Fruit fly (Drosophila melanogaster) whole organism, embryonic: ENCODE measurements around the gene Ttc19.

Experiments
- Atf6 ChIP-seq: fragments of 200-800 bp; sonication (Bioruptor generic); IDR thresholded peaks from 2 replicates; pipeline ENCODE4 v1.3.6; 2022; ENCODE audit warnings: missing biosample characterization, missing genetic modification characterization
- Bgb ChIP-seq: fragments of 200-800 bp; sonication (Bioruptor generic); IDR thresholded peaks from 2 replicates; pipeline ENCODE4 v1.3.6; 2022; ENCODE audit warnings: missing biosample characterization, missing genetic modification characterization; ENCODE audit not compliant: partially characterized antibody
- Blimp-1 ChIP-seq: fragments of 200-800 bp; sonication (Bioruptor generic); optimal IDR thresholded peaks from 3 replicates; lab custom pipeline; 2018; ENCODE audit warnings: missing biosample characterization, missing genetic modification characterization, mild to moderate bottlenecking, moderate library complexity, missing genetic modification reagents
- CG11093 ChIP-seq: fragments of 200-800 bp; sonication (Bioruptor generic); IDR thresholded peaks from 3 replicates; pipeline ENCODE4 v1.3.6; 2022; ENCODE audit warnings: missing biosample characterization, missing genetic modification characterization
- CG11696 ChIP-seq: fragments of 200-800 bp; sonication (Bioruptor generic); IDR thresholded peaks from 2 replicates; pipeline ENCODE4 v1.3.6; 2022; ENCODE audit warnings: missing biosample characterization, missing genetic modification characterization
- CG13894 ChIP-seq: fragments of 200-800 bp; sonication (Bioruptor generic); optimal IDR thresholded peaks from 3 replicates; lab custom pipeline; 2018; ENCODE audit warnings: missing biosample characterization, mild to moderate bottlenecking, missing genetic modification characterization, moderate library complexity
- CG17568 ChIP-seq: fragments of 200-800 bp; sonication (Bioruptor generic); optimal IDR thresholded peaks from 2 replicates; lab custom pipeline; 2018; ENCODE audit warnings: missing biosample characterization, mild to moderate bottlenecking, missing genetic modification characterization, moderate library complexity
- CG1832 ChIP-seq: fragments of 200-800 bp; sonication (Bioruptor generic); optimal IDR thresholded peaks from 2 replicates; lab custom pipeline; 2017; ENCODE audit warnings: missing biosample characterization, mild to moderate bottlenecking, missing genetic modification characterization, inconsistent platforms
- CG2129 ChIP-seq: fragments of 200-800 bp; sonication (Bioruptor generic); IDR thresholded peaks from 2 replicates; pipeline ENCODE4 v1.3.6; 2022; ENCODE audit warnings: missing biosample characterization, missing genetic modification characterization; ENCODE audit not compliant: partially characterized antibody
- CG30403 ChIP-seq: fragments of 200-800 bp; sonication (Bioruptor generic); optimal IDR thresholded peaks from 3 replicates; lab custom pipeline; 2016; ENCODE audit warnings: missing biosample characterization, missing genetic modification characterization
- CG32767 ChIP-seq: fragments of 200-800 bp; sonication (Bioruptor generic); IDR thresholded peaks from 2 replicates; pipeline ENCODE4 v1.3.6; 2022; ENCODE audit warnings: missing biosample characterization, missing genetic modification characterization
- CG4404 ChIP-seq: fragments of 200-800 bp; sonication (Bioruptor generic); IDR thresholded peaks from 2 replicates; pipeline ENCODE4 v1.3.6; 2022; ENCODE audit warnings: missing biosample characterization, missing genetic modification characterization
- CG6689 ChIP-seq: fragments of 200-800 bp; sonication (Bioruptor generic); IDR thresholded peaks from 2 replicates; pipeline ENCODE4 v1.3.6; 2022; ENCODE audit warnings: missing biosample characterization, missing genetic modification characterization
- CG6791 ChIP-seq: fragments of 200-800 bp; sonication (Bioruptor generic); IDR thresholded peaks from 3 replicates; pipeline ENCODE4 v1.3.6; 2022; ENCODE audit warnings: missing biosample characterization, missing genetic modification characterization; ENCODE audit not compliant: partially characterized antibody
- CG6854 ChIP-seq: fragments of 200-800 bp; sonication (Bioruptor generic); optimal IDR thresholded peaks from 3 replicates; lab custom pipeline; 2017; ENCODE audit warnings: missing biosample characterization, mild to moderate bottlenecking, missing genetic modification characterization
- Deaf1 ChIP-seq: fragments of 200-800 bp; optimal IDR thresholded peaks from 3 replicates; lab custom pipeline; 2019; ENCODE audit warnings: missing biosample characterization, mild to moderate bottlenecking, missing genetic modification characterization, moderate library complexity
- Ets97D ChIP-seq: fragments of 200-800 bp; sonication (Bioruptor generic); optimal IDR thresholded peaks from 3 replicates; lab custom pipeline; 2016; ENCODE audit warnings: missing biosample characterization, missing genetic modification characterization
- Hr39 ChIP-seq: fragments of >200 bp; optimal IDR thresholded peaks from 2 replicates; lab custom pipeline; 2017
- Kr ChIP-seq: fragments of 200-800 bp; sonication (Bioruptor generic); optimal IDR thresholded peaks from 2 replicates; lab custom pipeline; 2017; ENCODE audit warnings: missing biosample characterization, mild to moderate bottlenecking, missing genetic modification characterization
- Lhr ChIP-seq: fragments of 200-800 bp; sonication (Bioruptor generic); optimal IDR thresholded peaks from 3 replicates; lab custom pipeline; 2017; ENCODE audit warnings: mild to moderate bottlenecking, missing biosample characterization, missing genetic modification reagents, missing genetic modification characterization
- Lpt ChIP-seq: fragments of >200 bp; optimal IDR thresholded peaks from 2 replicates; lab custom pipeline; 2018; ENCODE audit warnings: missing biosample characterization, missing genetic modification characterization
- MESR4 ChIP-seq: fragments of 200-800 bp; sonication (Bioruptor generic); optimal IDR thresholded peaks from 2 replicates; lab custom pipeline; 2018; ENCODE audit warnings: missing biosample characterization, mild to moderate bottlenecking, missing genetic modification characterization, moderate library complexity
- Meics ChIP-seq: fragments of 200-800 bp; sonication (Bioruptor generic); optimal IDR thresholded peaks from 2 replicates; lab custom pipeline; 2017; ENCODE audit warnings: missing biosample characterization, mild to moderate bottlenecking, missing genetic modification characterization
- Mrtf ChIP-seq: fragments of 200-800 bp; sonication (Bioruptor generic); IDR thresholded peaks from 3 replicates; pipeline ENCODE4 v1.3.6; 2022; ENCODE audit warnings: missing biosample characterization, missing genetic modification characterization
- NC2β ChIP-seq: fragments of 200-800 bp; sonication (Bioruptor generic); optimal IDR thresholded peaks from 2 replicates; lab custom pipeline; 2016; ENCODE audit warnings: missing biosample characterization, missing genetic modification characterization
- Nf-YB ChIP-seq: fragments of 200-800 bp; sonication (Bioruptor generic); optimal IDR thresholded peaks from 3 replicates; lab custom pipeline; 2019; ENCODE audit warnings: missing biosample characterization, mild to moderate bottlenecking, missing genetic modification characterization, moderate library complexity
- Nf-YC ChIP-seq: fragments of 200-800 bp; optimal IDR thresholded peaks from 3 replicates; lab custom pipeline; 2019; ENCODE audit warnings: missing biosample characterization, mild to moderate bottlenecking, missing genetic modification characterization, moderate library complexity
- Pdp1 ChIP-seq, 2 experiments: fragments of 200-800 bp; sonication (Bioruptor generic); optimal IDR thresholded peaks; 3 replicates each; lab custom pipeline; 2016; ENCODE audit warnings: missing biosample characterization in 2 of 2, missing genetic modification characterization in 2 of 2, mild to moderate bottlenecking in 1 of 2, moderate library complexity in 1 of 2
- Scr ChIP-seq: fragments of 200-800 bp; sonication (Bioruptor generic); IDR thresholded peaks from 2 replicates; pipeline ENCODE4 v1.3.6; 2022; ENCODE audit warnings: missing biosample characterization, missing genetic modification characterization; ENCODE audit not compliant: partially characterized antibody
- abd-A ChIP-seq: fragments of 200-800 bp; sonication (Bioruptor generic); optimal IDR thresholded peaks from 3 replicates; lab custom pipeline; 2019; ENCODE audit warnings: missing biosample characterization, mild to moderate bottlenecking, missing genetic modification characterization, moderate library complexity
- az2 ChIP-seq: fragments of 200-800 bp; sonication (Bioruptor generic); optimal IDR thresholded peaks from 3 replicates; lab custom pipeline; 2016; ENCODE audit warnings: missing biosample characterization, missing genetic modification characterization
- chinmo ChIP-seq: fragments of 200-800 bp; sonication (Bioruptor generic); IDR thresholded peaks from 4 replicates; pipeline ENCODE4 v1.3.6; 2022; ENCODE audit warnings: missing biosample characterization, missing genetic modification characterization; ENCODE audit not compliant: partially characterized antibody
- croc ChIP-seq: fragments of 200-800 bp; sonication (Bioruptor generic); conservative IDR thresholded peaks from 3 replicates; pipeline ENCODE4 v1.3.6; 2022; ENCODE audit warnings: missing biosample characterization, missing genetic modification characterization
- crol ChIP-seq: fragments of 200-800 bp; sonication (Bioruptor generic); IDR thresholded peaks from 2 replicates; pipeline ENCODE4 v1.3.6; 2022; ENCODE audit warnings: missing biosample characterization, missing genetic modification characterization
- da ChIP-seq: fragments of 200-800 bp; sonication (Bioruptor generic); optimal IDR thresholded peaks from 2 replicates; lab custom pipeline; 2016; ENCODE audit warnings: missing biosample characterization, missing genetic modification characterization
- dimm ChIP-seq: fragments of 200-800 bp; sonication (Bioruptor generic); IDR thresholded peaks from 2 replicates; pipeline ENCODE4 v1.3.6; 2022; ENCODE audit warnings: missing biosample characterization, missing genetic modification characterization
- dm ChIP-seq: fragments of 200-800 bp; sonication (Bioruptor generic); optimal IDR thresholded peaks from 3 replicates; lab custom pipeline; 2016; ENCODE audit warnings: missing biosample characterization, missing genetic modification characterization
- fu2 ChIP-seq: fragments of 200-800 bp; sonication (Bioruptor generic); optimal IDR thresholded peaks from 2 replicates; lab custom pipeline; 2016; ENCODE audit warnings: missing biosample characterization, missing genetic modification characterization
- h ChIP-seq: fragments of >200 bp; optimal IDR thresholded peaks from 2 replicates; lab custom pipeline; 2017
- her ChIP-seq: fragments of 200-800 bp; sonication (Bioruptor generic); optimal IDR thresholded peaks from 2 replicates; lab custom pipeline; 2016; ENCODE audit warnings: missing biosample characterization, missing genetic modification characterization
- hkb ChIP-seq, 2 experiments: fragments of 200-800 bp in 1 of 2; fragments of >200 bp in 1 of 2; sonication (Bioruptor generic) in 1 of 2; IDR thresholded peaks in 1 of 2; optimal IDR thresholded peaks in 1 of 2; 2 replicates each; pipeline versions ENCODE4 v1.3.6 to Lab custom; 2017 to 2022; ENCODE audit warnings: missing biosample characterization in 1 of 2, missing genetic modification characterization in 1 of 2
- kah ChIP-seq: fragments of 200-800 bp; sonication (Bioruptor generic); optimal IDR thresholded peaks from 2 replicates; lab custom pipeline; 2018; ENCODE audit warnings: missing biosample characterization, mild to moderate bottlenecking, missing genetic modification characterization
- kay ChIP-seq: fragments of 200-800 bp; sonication (Bioruptor generic); optimal IDR thresholded peaks from 2 replicates; lab custom pipeline; 2016; ENCODE audit warnings: missing biosample characterization, missing genetic modification characterization
- psq ChIP-seq: fragments of 200-800 bp; sonication (Bioruptor generic); optimal IDR thresholded peaks from 2 replicates; lab custom pipeline; 2017; ENCODE audit warnings: missing biosample characterization, missing genetic modification characterization
- ro ChIP-seq: fragments of 200-800 bp; sonication (Bioruptor generic); IDR thresholded peaks from 2 replicates; pipeline ENCODE4 v1.3.6; 2022; ENCODE audit warnings: missing biosample characterization, missing genetic modification characterization
- sd ChIP-seq: fragments of 200-800 bp; sonication (Bioruptor generic); optimal IDR thresholded peaks from 3 replicates; lab custom pipeline; 2018; ENCODE audit warnings: missing biosample characterization, mild to moderate bottlenecking, missing genetic modification characterization, moderate library complexity
- seq ChIP-seq: fragments of 200-800 bp; sonication (Bioruptor generic); IDR thresholded peaks from 2 replicates; pipeline ENCODE4 v1.3.6; 2022; ENCODE audit warnings: missing biosample characterization, missing genetic modification characterization
- sr ChIP-seq: fragments of 200-800 bp; sonication (Bioruptor generic); IDR thresholded peaks from 3 replicates; pipeline ENCODE4 v1.3.6; 2022; ENCODE audit warnings: missing biosample characterization, missing genetic modification characterization
- stc ChIP-seq: fragments of 200-800 bp; sonication (Bioruptor generic); IDR thresholded peaks from 2 replicates; pipeline ENCODE4 v1.3.6; 2022; ENCODE audit warnings: missing biosample characterization, missing genetic modification characterization
- zfh2 ChIP-seq: fragments of 200-800 bp; sonication (Bioruptor generic); optimal IDR thresholded peaks from 2 replicates; lab custom pipeline; 2016; ENCODE audit warnings: missing biosample characterization, missing genetic modification characterization

Ttc19 gene

dm6 chr2L:19045111-19045560 is at the start of gene Ttc19, which contains the start of gene Acn (continued):
- TF ChIP-seq stc (GFP tag; lab: Robert Waterston, UW) (peak; percentile 77), psq (GFP tag; lab: Kevin White, UChicago) (peak; percentile 68), CG1832 (no peak), CG4404 (GFP tag; lab: Robert Waterston, UW) (peak; percentile 71), Lhr (peak; percentile 51), CG2129 (peak; percentile 97), Lpt (GFP tag; lab: Kevin White, UChicago) (no peak), kay (peak; percentile 55), Ets97D (peak; percentile 90), sr (GFP tag; lab: Robert Waterston, UW) (0 out of 3 replicates have a peak, but pooled peaks have one; percentile 17), CG6791 (GFP tag; lab: Robert Waterston, UW) (peak; percentile 96), Bgb (peak; percentile 95), CG6689 (peak; percentile 78), MESR4 (peak; percentile 80), croc (peak; percentile 56; the same call in 1 of the 3 replicates), ro (GFP tag; lab: Robert Waterston, UW) (peak; percentile 8; the same call in 1 of the 2 replicates), az2 (peak; percentile 82), Scr (peak; percentile 98), CG30403 (GFP tag; lab: Kevin White, UChicago) (peak; percentile 92), CG17568 (no peak), hkb (optimal IDR thresholded peaks at IDR 0.05; lab: Kevin White, UChicago) (no peak), hkb (GFP tag; IDR thresholded peaks at IDR 0.05; lab: Robert Waterston, UW) (peak; percentile 84), fu2 (GFP tag; lab: Kevin White, UChicago) (peak; percentile 90), CG6854 (GFP tag; lab: Kevin White, UChicago) (peak; percentile 33), dimm (GFP tag; lab: Robert Waterston, UW) (peak; percentile 48), sd (tag; lab: Kevin White, UChicago) (no peak), CG11696 (peak; percentile 44; the same call in 1 of the 2 replicates), CG32767 (GFP tag; lab: Robert Waterston, UW) (peak; percentile 50), Hr39 (lab: Kevin White, UChicago) (no peak), kah (GFP tag; lab: Kevin White, UChicago) (peak; percentile 29), Meics (GFP tag; lab: Kevin White, UChicago) (peak; percentile 79)

- TF ChIP-seq Blimp-1 (GFP tag; lab: Kevin White, UChicago) (no peak), Mrtf (GFP tag; lab: Robert Waterston, UW) (0 out of 3 replicates have a peak, but pooled peaks have one; percentile 13), chinmo (GFP tag; lab: Robert Waterston, UW) (0 out of 4 replicates have a peak, but pooled peaks have one; percentile 12), CG13894 (tag; lab: Kevin White, UChicago) (peak; percentile 13), Pdp1 (GFP tag; optimal IDR thresholded peaks at IDR 0.05; lab: Kevin White, UChicago) (no peak), CG11093 (0 out of 3 replicates have a peak, but pooled peaks have one; percentile 25), Kr (GFP tag; lab: Kevin White, UChicago) (no peak), h (lab: Kevin White, UChicago) (no peak), dm (GFP tag; lab: Kevin White, UChicago) (no peak), Nf-YC (peak; percentile 74), her (no peak), da (GFP tag; lab: Kevin White, UChicago) (no peak), Nf-YB (GFP tag; lab: Kevin White, UChicago) (peak; percentile 52), abd-A (tag; lab: Kevin White, UChicago) (peak; percentile 93), zfh2 (no peak), Atf6 (GFP tag; lab: Robert Waterston, UW) (no peak), crol (GFP tag; lab: Robert Waterston, UW) (0 out of 2 replicates have a peak, but pooled peaks have one; percentile 8), NC2β (GFP tag; lab: Kevin White, UChicago) (no peak), seq (GFP tag; lab: Robert Waterston, UW) (peak; percentile 42; the same call in 1 of the 2 replicates), Deaf1 (tag; lab: Kevin White, UChicago) (peak; percentile 40)
Observed at dm6 chr2L:19093868-19094267, 48.9 kb upstream of the Ttc19 start.
